Worm (Caenorhabditis elegans) whole organism, early embryonic: Measurements from ENCODE around the gene ugt-55.
A peak's percentile ranks its signal among the peaks of the same experiment; 100 is the strongest.

Experiments used
- B0310.2 ChIP-seq: sonication (generic microtip); optimal IDR thresholded peaks from 2 replicates; lab custom pipeline; 2016; ENCODE audit warnings: mild to moderate bottlenecking, missing genetic modification characterization, missing compliant biosample characterization
- F13C5.2 ChIP-seq: sonication (generic microtip); optimal IDR thresholded peaks from 2 replicates; lab custom pipeline; 2017; ENCODE audit warnings: mild to moderate bottlenecking, missing genetic modification characterization, inconsistent platforms, missing compliant biosample characterization
- aly-1 ChIP-seq: sonication (generic microtip); optimal IDR thresholded peaks from 2 replicates; lab custom pipeline; 2016; ENCODE audit warnings: missing genetic modification characterization, missing compliant biosample characterization
- ama-1 ChIP-seq: fragments of 150-350 bp; optimal IDR thresholded peaks from 2 replicates; lab custom pipeline; 2014
- ceh-13 ChIP-seq: fragments of 200-800 bp; sonication (Bioruptor generic); optimal IDR thresholded peaks from 2 replicates; lab custom pipeline; 2018; ENCODE audit warnings: mild to moderate bottlenecking, missing genetic modification characterization, missing compliant biosample characterization
- ceh-36 ChIP-seq: sonication (generic microtip); optimal IDR thresholded peaks from 2 replicates; lab custom pipeline; 2016; ENCODE audit warnings: missing genetic modification characterization, inconsistent platforms, missing compliant biosample characterization
- ets-7 ChIP-seq: sonication (generic microtip); optimal IDR thresholded peaks from 2 replicates; lab custom pipeline; 2016; ENCODE audit warnings: missing genotype, missing genetic modification characterization, missing compliant biosample characterization
- flt-1 ChIP-seq: fragments of 200-800 bp; sonication (Bioruptor generic); IDR thresholded peaks from 2 replicates; pipeline ENCODE4 v1.3.6; 2022; ENCODE audit warnings: missing genetic modification characterization, missing compliant biosample characterization
- hmbx-1 ChIP-seq: sonication (generic microtip); optimal IDR thresholded peaks from 2 replicates; lab custom pipeline; 2016; ENCODE audit warnings: mild to moderate bottlenecking, missing genetic modification characterization, missing compliant biosample characterization
- hmg-4 ChIP-seq: fragments of 200-800 bp; sonication (Bioruptor generic); optimal IDR thresholded peaks from 2 replicates; lab custom pipeline; 2018; ENCODE audit warnings: mild to moderate bottlenecking, missing genetic modification characterization, missing compliant biosample characterization
- hnd-1 ChIP-seq: sonication (generic microtip); optimal IDR thresholded peaks from 2 replicates; lab custom pipeline; 2016; ENCODE audit warnings: missing genetic modification characterization, missing compliant biosample characterization
- pes-1 ChIP-seq: fragments of 200-800 bp; sonication (Bioruptor generic); IDR thresholded peaks from 2 replicates; pipeline ENCODE4 v1.3.6; 2022; ENCODE audit warnings: missing genetic modification reagents, missing genetic modification characterization, missing compliant biosample characterization
- scrt-1 ChIP-seq: fragments of 200-800 bp; sonication (Bioruptor generic); IDR thresholded peaks from 2 replicates; pipeline ENCODE4 v1.3.6; 2022; ENCODE audit warnings: missing genetic modification characterization, missing compliant biosample characterization
- sea-1 ChIP-seq: fragments of 200-800 bp; sonication (Bioruptor generic); conservative IDR thresholded peaks from 2 replicates; pipeline ENCODE4 v1.3.6; 2022; ENCODE audit warnings: missing genetic modification characterization, missing compliant biosample characterization
- tbx-11 ChIP-seq: fragments of 200-800 bp; sonication (Bioruptor generic); IDR thresholded peaks from 2 replicates; pipeline ENCODE4 v1.3.6; 2022; ENCODE audit warnings: missing genetic modification characterization, missing compliant biosample characterization
- tbx-37 ChIP-seq: fragments of 200-800 bp; sonication (Bioruptor generic); conservative IDR thresholded peaks from 2 replicates; pipeline ENCODE4 v1.3.6; 2022; ENCODE audit warnings: missing genetic modification reagents, missing genetic modification characterization, missing compliant biosample characterization
- tra-4 ChIP-seq: sonication (generic microtip); optimal IDR thresholded peaks from 2 replicates; lab custom pipeline; 2017; ENCODE audit warnings: missing genetic modification characterization, missing compliant biosample characterization

The ugt-55 gene

DNA sequence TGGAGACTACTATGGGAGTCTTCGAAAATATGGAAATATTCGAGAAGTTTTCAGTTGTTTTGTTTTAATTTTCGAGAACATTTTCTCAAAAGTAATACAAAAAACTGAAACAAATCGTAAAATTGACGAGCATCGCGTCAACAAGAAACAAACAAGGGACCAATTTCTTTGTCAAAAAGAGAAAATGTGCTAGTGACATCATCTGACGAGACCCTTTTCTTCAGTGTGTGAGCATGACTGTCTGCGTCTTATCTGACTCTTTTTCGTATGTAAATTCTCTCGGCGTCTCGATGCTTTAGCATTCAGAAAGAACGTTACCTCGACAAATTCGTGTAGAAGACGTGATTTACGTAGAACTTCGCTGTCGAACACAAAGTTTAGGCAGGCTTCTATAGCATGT, 31.2 kb downstream of the ugt-55 start:
- TF ChIP-seq flt-1 (GFP tag; lab: Robert Waterston, UW) (no peak), sea-1 (GFP tag; lab: Robert Waterston, UW) (no peak), aly-1 (no peak), pes-1 (GFP tag; lab: Robert Waterston, UW) (no peak), ama-1 (lab: Kevin White, UChicago) (no peak), tbx-11 (GFP tag; lab: Robert Waterston, UW) (no peak), tra-4 (tag; lab: Kevin White, UChicago) (no peak), hnd-1 (no peak), ceh-36 (tag; lab: Kevin White, UChicago) (no peak), F13C5.2 (no peak), B0310.2 (tag; lab: Kevin White, UChicago) (no peak), hmbx-1 (tag; lab: Kevin White, UChicago) (no peak), ets-7 (tag; lab: Kevin White, UChicago) (no peak), tbx-37 (no peak), scrt-1 (GFP tag; lab: Robert Waterston, UW) (no peak), ceh-13 (GFP tag; lab: Kevin White, UChicago) (no peak), hmg-4 (GFP tag; lab: Kevin White, UChicago) (no peak)

DNA sequence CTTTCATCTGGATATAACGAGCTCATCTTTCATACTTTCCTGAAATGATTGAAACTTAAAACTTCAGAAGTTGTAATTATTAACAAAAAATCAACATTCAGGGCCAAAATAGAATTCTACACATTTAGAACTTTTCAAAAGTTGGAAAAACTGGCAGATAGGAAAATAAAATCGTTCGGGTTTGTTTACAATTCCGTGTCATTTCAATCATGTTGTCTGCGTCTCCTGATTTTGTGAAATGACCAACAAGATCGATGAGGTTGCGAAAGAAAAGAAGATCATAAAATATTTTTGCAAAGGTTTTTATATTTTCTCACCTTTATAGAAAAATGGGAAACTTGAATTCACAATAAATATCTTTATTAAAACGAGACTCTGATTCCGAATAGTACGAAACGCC, 32.1 kb downstream of the ugt-55 start, which contains the start of gene rskd-1:
Gene rskd-1 (minus strand): TSS at position 39 of the 400 bp plus-strand sequence.
- TF ChIP-seq sea-1 (GFP tag; lab: Robert Waterston, UW) (no peak), flt-1 (GFP tag; lab: Robert Waterston, UW) (no peak), ceh-13 (GFP tag; lab: Kevin White, UChicago) (no peak), tra-4 (tag; lab: Kevin White, UChicago) (no peak), ceh-36 (tag; lab: Kevin White, UChicago) (no peak), ets-7 (tag; lab: Kevin White, UChicago) (no peak), scrt-1 (GFP tag; lab: Robert Waterston, UW) (no peak), ama-1 (lab: Kevin White, UChicago) (no peak), tbx-37 (no peak), F13C5.2 (no peak), pes-1 (GFP tag; lab: Robert Waterston, UW) (no peak), hmbx-1 (tag; lab: Kevin White, UChicago) (no peak), hnd-1 (no peak), aly-1 (no peak), tbx-11 (GFP tag; lab: Robert Waterston, UW) (no peak), hmg-4 (GFP tag; lab: Kevin White, UChicago) (no peak), B0310.2 (tag; lab: Kevin White, UChicago) (no peak)

DNA sequence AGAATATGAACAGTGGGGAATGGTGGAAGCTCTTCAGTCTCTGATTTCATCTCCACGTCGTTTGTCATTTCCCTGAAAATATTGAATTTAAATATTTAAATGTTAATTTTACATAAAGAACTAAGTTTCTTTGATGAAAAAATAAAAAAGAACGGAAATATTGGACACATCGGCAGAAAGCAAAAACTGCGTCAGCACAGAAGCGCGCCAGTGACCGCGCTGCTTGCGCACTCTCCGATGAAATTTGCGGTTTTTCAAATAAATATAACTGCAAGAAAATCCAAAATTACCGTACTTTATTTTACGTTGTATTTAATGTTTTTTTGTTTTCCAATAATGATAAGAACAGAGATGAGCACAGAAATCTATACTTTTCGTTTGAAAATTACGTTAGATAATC, 35.1 kb downstream of the ugt-55 start, which contains the start of the genes srpa-68 and srh-16:
Gene srpa-68 (minus strand): TSS at position 72 of the 400 bp plus-strand sequence.
Gene srh-16 (plus strand): TSS at position 275 of the 400 bp plus-strand sequence.
- TF ChIP-seq sea-1 (GFP tag; lab: Robert Waterston, UW), result no peak
- TF ChIP-seq ets-7 (tag; lab: Kevin White, UChicago), result no peak
- peak; percentile 80 for TF ChIP-seq pes-1 (GFP tag; lab: Robert Waterston, UW)
- TF ChIP-seq F13C5.2, result peak; percentile 89
- peak; percentile 29 for TF ChIP-seq ceh-36 (tag; lab: Kevin White, UChicago)
- TF ChIP-seq hmbx-1 (tag; lab: Kevin White, UChicago), result no peak
- TF ChIP-seq tra-4 (tag; lab: Kevin White, UChicago), result no peak
- peak; percentile 70 for TF ChIP-seq hmg-4 (GFP tag; lab: Kevin White, UChicago)
- no peak for TF ChIP-seq aly-1
- TF ChIP-seq tbx-37, result 0 out of 2 replicates have a peak, but pooled peaks have one; percentile 17
- TF ChIP-seq ceh-13 (GFP tag; lab: Kevin White, UChicago), result no peak
- peak; percentile 42; the same call in 1 of the 2 replicates for TF ChIP-seq tbx-11 (GFP tag; lab: Robert Waterston, UW)
- TF ChIP-seq hnd-1, result peak; percentile 39
- TF ChIP-seq ama-1 (lab: Kevin White, UChicago), result no peak
- peak; percentile 74 for TF ChIP-seq flt-1 (GFP tag; lab: Robert Waterston, UW)
- 0 out of 2 replicates have a peak, but pooled peaks have one; percentile 56 for TF ChIP-seq scrt-1 (GFP tag; lab: Robert Waterston, UW)
- TF ChIP-seq B0310.2 (tag; lab: Kevin White, UChicago), result peak; percentile 28

ce11 chrV:12294091-12294490, 37.6 kb downstream of the ugt-55 start:
- TF ChIP-seq B0310.2 (tag; lab: Kevin White, UChicago) (no peak), F13C5.2 (no peak), aly-1 (no peak), sea-1 (GFP tag; lab: Robert Waterston, UW) (no peak), ceh-36 (tag; lab: Kevin White, UChicago) (no peak), tbx-11 (GFP tag; lab: Robert Waterston, UW) (no peak), hmg-4 (GFP tag; lab: Kevin White, UChicago) (no peak)

- TF ChIP-seq tra-4 (tag; lab: Kevin White, UChicago) (no peak), hmg-4 (GFP tag; lab: Kevin White, UChicago) (peak; percentile 2)
These were observed 38.5 kb downstream of the ugt-55 start for ce11 chrV:12295015-12295414.

ce11 chrV:12295520-12295919, 39.0 kb downstream of the ugt-55 start:
- TF ChIP-seq F13C5.2 (no peak), hmbx-1 (tag; lab: Kevin White, UChicago) (no peak), hmg-4 (GFP tag; lab: Kevin White, UChicago) (no peak), tbx-37 (no peak), hnd-1 (no peak), pes-1 (GFP tag; lab: Robert Waterston, UW) (no peak), tbx-11 (GFP tag; lab: Robert Waterston, UW) (no peak), sea-1 (GFP tag; lab: Robert Waterston, UW) (no peak), B0310.2 (tag; lab: Kevin White, UChicago) (no peak), ceh-36 (tag; lab: Kevin White, UChicago) (no peak), aly-1 (no peak), ceh-13 (GFP tag; lab: Kevin White, UChicago) (no peak)

DNA sequence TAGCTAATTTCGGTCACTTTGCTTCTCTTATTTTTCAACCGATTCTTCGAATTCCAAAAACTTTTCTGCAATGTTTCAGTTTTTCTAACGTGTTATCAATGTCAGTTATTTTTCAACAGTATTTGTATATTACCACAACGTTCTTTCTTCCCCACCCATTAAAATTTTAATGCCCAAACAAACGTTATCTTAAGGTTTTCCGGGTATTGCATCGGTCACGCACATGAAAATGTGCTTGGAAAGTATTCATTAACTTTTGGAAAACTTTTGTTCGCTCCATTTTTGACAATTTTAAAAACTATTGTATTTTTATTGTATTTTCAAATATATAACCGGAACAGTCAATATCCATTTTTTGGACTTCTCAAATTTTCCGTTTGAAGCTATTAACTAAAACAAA, 39.6 kb downstream of the ugt-55 start:
- TF ChIP-seq tbx-11 (GFP tag; lab: Robert Waterston, UW), result no peak
- TF ChIP-seq hnd-1, result no peak
- no peak for TF ChIP-seq ceh-13 (GFP tag; lab: Kevin White, UChicago)
- TF ChIP-seq aly-1, result no peak
- no peak for TF ChIP-seq scrt-1 (GFP tag; lab: Robert Waterston, UW)
- TF ChIP-seq B0310.2 (tag; lab: Kevin White, UChicago), result no peak
